Worm (Caenorhabditis elegans): ENCODE measurements around the gene C47E12.14.

Gene C47E12.14

ce11 chrIV:9974392-9974791, 1.8 kb downstream of the C47E12.14 start, which contains the start of gene C47E12.9:
Gene C47E12.9 (plus strand): TSS chrIV:9974692.
- TF ChIP-seq nhr-11 (tag; optimal IDR thresholded peaks at IDR 0.05) (no peak), unc-55 (GFP tag; optimal IDR thresholded peaks at IDR 0.05) (no peak), nhr-6 (tag; optimal IDR thresholded peaks at IDR 0.05) (no peak), ztf-4 (tag; optimal IDR thresholded peaks at IDR 0.05) (no peak), nhr-25 (tag; optimal IDR thresholded peaks at IDR 0.05) (no peak), Y55F3AM.14 (GFP tag; optimal IDR thresholded peaks at IDR 0.05) (no peak), mdl-1 (tag; optimal IDR thresholded peaks at IDR 0.05) (no peak), ZK546.5 (tag; optimal IDR thresholded peaks at IDR 0.05) (no peak), alr-1 (tag; optimal IDR thresholded peaks at IDR 0.05) (no peak), mbf-1 (tag; optimal IDR thresholded peaks at IDR 0.05) (no peak)

- TF ChIP-seq zag-1 (tag; optimal IDR thresholded peaks at IDR 0.05) (no peak), lin-13 (GFP tag; optimal IDR thresholded peaks at IDR 0.05) (no peak), ztf-11 (tag; optimal IDR thresholded peaks at IDR 0.05) (no peak), nhr-12 (tag; optimal IDR thresholded peaks at IDR 0.05) (no peak), ZK546.5 (tag; optimal IDR thresholded peaks at IDR 0.05) (no peak), egl-27 (tag; optimal IDR thresholded peaks at IDR 0.05) (no peak), alr-1 (tag; optimal IDR thresholded peaks at IDR 0.05) (no peak), snpc-4 (tag; optimal IDR thresholded peaks at IDR 0.05) (no peak), nhr-10 (tag; optimal IDR thresholded peaks at IDR 0.05) (no peak), mdl-1 (tag; optimal IDR thresholded peaks at IDR 0.05) (no peak), ceh-16 (tag; optimal IDR thresholded peaks at IDR 0.05) (no peak), nhr-237 (tag; optimal IDR thresholded peaks at IDR 0.05) (no peak), F13H6.1 (tag; optimal IDR thresholded peaks at IDR 0.05) (no peak)
These were observed 3.6 kb downstream of the C47E12.14 start, which contains the start of the genes C47E12.12 and C47E12.10 for ce11 chrIV:9972629-9973028. Gene C47E12.12 (minus strand): TSS chrIV:9972729. Gene C47E12.10 (plus strand): TSS chrIV:9972800.

ce11 chrIV:9969081-9969480, 7.1 kb downstream of the C47E12.14 start, which contains the start of the genes kin-5 and C47E12.11:
Gene kin-5 (minus strand): TSS chrIV:9969181.
Gene C47E12.11 (plus strand): TSS chrIV:9969400.
- no peak for TF ChIP-seq gmeb-1 (tag; optimal IDR thresholded peaks at IDR 0.05)
- TF ChIP-seq C34F6.9 (tag; optimal IDR thresholded peaks at IDR 0.05), result no peak

- TF ChIP-seq elt-1 (tag; optimal IDR thresholded peaks at IDR 0.05), result no peak
- peak; percentile 56 for TF ChIP-seq crh-2 (tag; optimal IDR thresholded peaks at IDR 0.05)
- no peak for TF ChIP-seq skn-1 (tag; optimal IDR thresholded peaks at IDR 0.05)
These were observed 12.2 kb downstream of the C47E12.14 start, which contains the start of gene T13H10.2 for ce11 chrIV:9963945-9964344. Gene T13H10.2 (plus strand): TSS chrIV:9964245.

- no peak for TF ChIP-seq unc-62 (GFP tag; optimal IDR thresholded peaks at IDR 0.05)
These were observed 22.9 kb downstream of the C47E12.14 start, which contains the start of gene gon-1 for ce11 chrIV:9953333-9953732. Gene gon-1 (minus strand): TSS chrIV:9953433.

ce11 chrIV:9948035-9948434, 28.1 kb downstream of the C47E12.14 start:
- TF ChIP-seq F13H6.1 (tag; optimal IDR thresholded peaks at IDR 0.05) (peak; percentile 28), lin-11 (tag; optimal IDR thresholded peaks at IDR 0.05) (no peak), crh-2 (tag; optimal IDR thresholded peaks at IDR 0.05) (no peak), egl-27 (tag; optimal IDR thresholded peaks at IDR 0.05) (no peak), nhr-23 (tag; optimal IDR thresholded peaks at IDR 0.05) (no peak), ceh-16 (tag; optimal IDR thresholded peaks at IDR 0.05) (no peak), mbf-1 (tag; optimal IDR thresholded peaks at IDR 0.05) (no peak), sma-9 (GFP tag; optimal IDR thresholded peaks at IDR 0.05) (peak; percentile 45), sma-9 (tag; optimal IDR thresholded peaks at IDR 0.05) (no peak), ZK546.5 (tag; optimal IDR thresholded peaks at IDR 0.05) (no peak), dmd-4 (tag; optimal IDR thresholded peaks at IDR 0.05) (no peak), sma-3 (GFP tag; optimal IDR thresholded peaks at IDR 0.05) (no peak), C34F6.9 (tag; optimal IDR thresholded peaks at IDR 0.05) (no peak), nhr-6 (tag; optimal IDR thresholded peaks at IDR 0.05) (no peak), lsy-2 (tag; optimal IDR thresholded peaks at IDR 0.05) (no peak), sem-4 (tag; optimal IDR thresholded peaks at IDR 0.05) (no peak), peb-1 (tag; optimal IDR thresholded peaks at IDR 0.05) (no peak), ztf-1 (GFP tag; conservative IDR thresholded peaks at IDR 0.05) (no peak), lin-13 (GFP tag; optimal IDR thresholded peaks at IDR 0.05) (no peak), elt-1 (tag; optimal IDR thresholded peaks at IDR 0.05) (no peak), aly-2 (tag; optimal IDR thresholded peaks at IDR 0.05) (no peak), nhr-237 (tag; optimal IDR thresholded peaks at IDR 0.05) (no peak), unc-62 (GFP tag; optimal IDR thresholded peaks at IDR 0.05) (no peak), zag-1 (tag; optimal IDR thresholded peaks at IDR 0.05) (no peak), skn-1 (tag; optimal IDR thresholded peaks at IDR 0.05) (no peak), nhr-129 (tag; optimal IDR thresholded peaks at IDR 0.05) (peak; percentile 55)
